Fruit fly (Drosophila melanogaster): ENCODE data around the gene CG13041.

DNA sequence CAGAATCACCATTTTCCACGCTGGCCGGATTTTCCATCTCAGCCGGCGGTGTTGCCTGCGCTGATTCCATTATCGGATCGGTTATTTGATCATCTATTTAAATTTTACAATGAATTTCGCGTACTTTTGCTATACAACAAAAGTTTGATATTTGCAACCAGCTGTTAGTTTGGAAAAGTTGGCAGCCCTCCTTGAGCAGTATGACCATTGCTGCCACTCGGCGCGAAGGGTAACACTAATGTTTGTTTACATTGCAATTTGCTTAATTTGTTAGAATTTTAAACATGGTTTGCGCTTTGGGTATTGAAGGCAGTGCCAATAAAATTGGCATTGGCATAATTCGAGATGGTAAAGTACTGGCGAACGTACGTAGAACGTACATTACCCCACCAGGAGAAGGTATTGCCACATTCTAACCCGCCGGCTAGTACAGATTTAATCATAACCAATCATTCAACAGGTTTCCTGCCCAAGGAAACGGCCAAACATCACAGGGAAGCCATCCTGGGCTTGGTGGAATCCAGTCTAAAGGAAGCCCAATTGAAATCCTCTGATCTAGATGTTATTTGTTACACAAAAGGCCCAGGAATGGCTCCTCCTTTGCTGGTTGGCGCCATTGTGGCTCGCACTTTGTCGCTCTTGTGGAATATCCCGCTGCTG lies 32.6 kb upstream of the CG13041 start, which contains the start of the genes Golgin104 and Tcs3:
- TF ChIP-seq insv (optimal IDR thresholded peaks at IDR 0.05) = no peak
- no peak for TF ChIP-seq h (optimal IDR thresholded peaks at IDR 0.05)
- no peak for TF ChIP-seq Sin3A (optimal IDR thresholded peaks at IDR 0.05)

Data from Kc167 (cell line).